Fruit fly (Drosophila melanogaster) whole organism, embryonic: ENCODE results near the gene nol.

ENCODE experiments used
- C15 ChIP-seq: fragments of 200-800 bp; sonication (Bioruptor generic); IDR thresholded peaks from 3 replicates; pipeline ENCODE4 v1.3.6; 2022; ENCODE audit warnings: missing biosample characterization, missing genetic modification characterization
- CG10366 ChIP-seq: fragments of 200-800 bp; sonication (Bioruptor generic); IDR thresholded peaks from 2 replicates; pipeline ENCODE4 v1.3.6; 2022; ENCODE audit warnings: missing biosample characterization, missing genetic modification characterization
- CG11560 ChIP-seq: fragments of 200-800 bp; sonication (Bioruptor generic); IDR thresholded peaks from 3 replicates; pipeline ENCODE4 v1.3.6; 2022; ENCODE audit warnings: missing biosample characterization, missing genetic modification characterization
- CG12744 ChIP-seq: fragments of 200-800 bp; sonication (Bioruptor generic); optimal IDR thresholded peaks from 2 replicates; lab custom pipeline; 2016; ENCODE audit warnings: missing biosample characterization, missing genetic modification characterization
- CG13775 ChIP-seq: fragments of 200-800 bp; sonication (Bioruptor generic); optimal IDR thresholded peaks from 3 replicates; lab custom pipeline; 2017; ENCODE audit warnings: missing biosample characterization, mild to moderate bottlenecking, missing genetic modification characterization
- CG13894 ChIP-seq: fragments of 200-800 bp; sonication (Bioruptor generic); optimal IDR thresholded peaks from 3 replicates; lab custom pipeline; 2018; ENCODE audit warnings: missing biosample characterization, mild to moderate bottlenecking, missing genetic modification characterization, moderate library complexity
- CG14441 ChIP-seq: fragments of 200-800 bp; sonication (Bioruptor generic); IDR thresholded peaks from 2 replicates; pipeline ENCODE4 v1.3.6; 2022; ENCODE audit warnings: missing biosample characterization, missing genetic modification characterization
- CG15073 ChIP-seq: fragments of 200-800 bp; sonication (Bioruptor generic); optimal IDR thresholded peaks from 2 replicates; lab custom pipeline; 2016; ENCODE audit warnings: missing biosample characterization, missing genetic modification characterization
- CG1529 ChIP-seq: fragments of 200-800 bp; sonication (Bioruptor generic); optimal IDR thresholded peaks from 3 replicates; lab custom pipeline; 2018; ENCODE audit warnings: missing biosample characterization, missing genetic modification characterization
- CG30403 ChIP-seq: fragments of 200-800 bp; sonication (Bioruptor generic); optimal IDR thresholded peaks from 3 replicates; lab custom pipeline; 2016; ENCODE audit warnings: missing biosample characterization, missing genetic modification characterization
- CG31441 ChIP-seq: fragments of 200-800 bp; sonication (Bioruptor generic); IDR thresholded peaks from 2 replicates; pipeline ENCODE4 v1.3.6; 2022; ENCODE audit warnings: missing biosample characterization, missing genetic modification characterization
- CG32532 ChIP-seq: fragments of 200-800 bp; sonication (Bioruptor generic); IDR thresholded peaks from 2 replicates; pipeline ENCODE4 v1.3.6; 2022; ENCODE audit warnings: missing biosample characterization, missing genetic modification characterization
- CG34224 ChIP-seq: fragments of 200-800 bp; sonication (Bioruptor generic); IDR thresholded peaks from 3 replicates; pipeline ENCODE4 v1.3.6; 2022; ENCODE audit warnings: missing biosample characterization, missing genetic modification characterization; ENCODE audit not compliant: partially characterized antibody
- CG4730 ChIP-seq: fragments of 200-800 bp; sonication (Bioruptor generic); IDR thresholded peaks from 2 replicates; pipeline ENCODE4 v1.3.6; 2022; ENCODE audit warnings: missing biosample characterization, missing genetic modification characterization
- CG6683 ChIP-seq: fragments of 200-800 bp; sonication (Bioruptor generic); optimal IDR thresholded peaks from 2 replicates; lab custom pipeline; 2017; ENCODE audit warnings: missing biosample characterization, mild to moderate bottlenecking, missing genetic modification characterization, missing genetic modification reagents
- CG9437 ChIP-seq: fragments of 200-800 bp; sonication (Bioruptor generic); optimal IDR thresholded peaks from 2 replicates; lab custom pipeline; 2018; ENCODE audit warnings: missing biosample characterization, mild to moderate bottlenecking, missing genetic modification characterization
- CG9932 ChIP-seq: fragments of 200-800 bp; sonication (Bioruptor generic); IDR thresholded peaks from 2 replicates; pipeline ENCODE4 v1.3.6; 2022; ENCODE audit warnings: missing biosample characterization, missing genetic modification characterization
- Chrac-16 ChIP-seq: fragments of 200-800 bp; sonication (Bioruptor generic); optimal IDR thresholded peaks from 3 replicates; lab custom pipeline; 2016; ENCODE audit warnings: missing biosample characterization, missing genetic modification characterization
- CkIIα-i1 ChIP-seq: fragments of 200-800 bp; sonication (Bioruptor generic); IDR thresholded peaks from 2 replicates; pipeline ENCODE4 v1.3.6; 2022; ENCODE audit warnings: missing biosample characterization, missing genetic modification characterization
- HLHmδ ChIP-seq: fragments of 200-800 bp; sonication (Bioruptor generic); optimal IDR thresholded peaks from 2 replicates; lab custom pipeline; 2018; ENCODE audit warnings: missing biosample characterization, mild to moderate bottlenecking, missing genetic modification characterization, moderate library complexity
- Jarid2 ChIP-seq: fragments of 200-800 bp; sonication (Bioruptor generic); optimal IDR thresholded peaks from 3 replicates; lab custom pipeline; 2017; ENCODE audit warnings: mild to moderate bottlenecking, missing biosample characterization, missing genetic modification reagents, missing genetic modification characterization
- Med ChIP-seq: fragments of 200-800 bp; sonication (Bioruptor generic); peaks from one replicate; lab custom pipeline; 2016; ENCODE audit warnings: missing biosample characterization, missing genetic modification characterization, mild to moderate bottlenecking, inconsistent platforms, moderate library complexity
- PHDP ChIP-seq: fragments of 200-800 bp; sonication (Bioruptor generic); optimal IDR thresholded peaks from 3 replicates; lab custom pipeline; 2018; ENCODE audit warnings: missing biosample characterization, mild to moderate bottlenecking, missing genetic modification characterization, moderate library complexity
- Poxn ChIP-seq: fragments of 200-800 bp; sonication (Bioruptor generic); IDR thresholded peaks from 2 replicates; pipeline ENCODE4 v1.3.6; 2022; ENCODE audit warnings: missing biosample characterization, missing genetic modification characterization
- Rfx ChIP-seq: fragments of 200-800 bp; sonication (Bioruptor generic); IDR thresholded peaks from 2 replicates; pipeline ENCODE4 v1.3.6; 2022; ENCODE audit warnings: missing biosample characterization, missing genetic modification characterization
- Ssrp ChIP-seq: fragments of 200-800 bp; sonication (Bioruptor generic); optimal IDR thresholded peaks from 2 replicates; lab custom pipeline; 2018; ENCODE audit warnings: missing biosample characterization, mild to moderate bottlenecking, missing genetic modification characterization, moderate library complexity
- Tbp ChIP-seq: fragments of >200 bp; optimal IDR thresholded peaks from 2 replicates; lab custom pipeline; 2018; ENCODE audit warnings: missing biosample characterization, missing genetic modification characterization
- Vsx1 ChIP-seq: fragments of 200-800 bp; sonication (Bioruptor generic); optimal IDR thresholded peaks from 2 replicates; lab custom pipeline; 2017; ENCODE audit warnings: missing biosample characterization, mild to moderate bottlenecking, missing genetic modification characterization, missing genetic modification reagents
- Xrp1 ChIP-seq: fragments of 200-800 bp; sonication (Bioruptor generic); IDR thresholded peaks from 2 replicates; pipeline ENCODE4 v1.3.6; 2022; ENCODE audit warnings: missing biosample characterization, missing genetic modification characterization
- abd-A ChIP-seq: fragments of 200-800 bp; sonication (Bioruptor generic); optimal IDR thresholded peaks from 3 replicates; lab custom pipeline; 2019; ENCODE audit warnings: missing biosample characterization, mild to moderate bottlenecking, missing genetic modification characterization, moderate library complexity
- cato ChIP-seq: fragments of 200-800 bp; sonication (Bioruptor generic); optimal IDR thresholded peaks from 2 replicates; lab custom pipeline; 2016; ENCODE audit warnings: missing biosample characterization, missing genetic modification characterization, borderline replicate concordance
- cg ChIP-seq: fragments of 200-800 bp; sonication (Bioruptor generic); optimal IDR thresholded peaks from 3 replicates; lab custom pipeline; 2019; ENCODE audit warnings: missing biosample characterization, mild to moderate bottlenecking, missing genetic modification characterization, moderate library complexity
- esg ChIP-seq: fragments of 200-800 bp; sonication (Bioruptor generic); conservative IDR thresholded peaks from 2 replicates; pipeline ENCODE4 v1.3.6; 2022; ENCODE audit warnings: missing biosample characterization, missing genetic modification characterization
- eyg ChIP-seq: fragments of 200-800 bp; sonication (Bioruptor generic); optimal IDR thresholded peaks from 3 replicates; lab custom pipeline; 2016; ENCODE audit warnings: missing biosample characterization, missing genetic modification characterization
- fru ChIP-seq: fragments of >200 bp; optimal IDR thresholded peaks from 2 replicates; lab custom pipeline; 2017
- gfzf ChIP-seq: fragments of 200-800 bp; sonication (Bioruptor generic); optimal IDR thresholded peaks from 2 replicates; lab custom pipeline; 2016; ENCODE audit warnings: missing biosample characterization, mild to moderate bottlenecking, missing genetic modification characterization, moderate library complexity
- gsb ChIP-seq: fragments of 200-800 bp; sonication (Bioruptor generic); IDR thresholded peaks from 2 replicates; pipeline ENCODE4 v1.3.6; 2022; ENCODE audit warnings: missing biosample characterization, missing genetic modification characterization
- her ChIP-seq: fragments of 200-800 bp; sonication (Bioruptor generic); optimal IDR thresholded peaks from 2 replicates; lab custom pipeline; 2016; ENCODE audit warnings: missing biosample characterization, missing genetic modification characterization
- jigr1 ChIP-seq: fragments of 200-800 bp; sonication (Bioruptor generic); IDR thresholded peaks from 3 replicates; pipeline ENCODE4 v1.3.6; 2022; ENCODE audit warnings: missing biosample characterization, missing genetic modification characterization
- jumu ChIP-seq: fragments of 200-800 bp; sonication (Bioruptor generic); optimal IDR thresholded peaks from 3 replicates; lab custom pipeline; 2016; ENCODE audit warnings: missing biosample characterization, missing genetic modification characterization
- klu ChIP-seq: fragments of 200-800 bp; sonication (Bioruptor generic); IDR thresholded peaks from 2 replicates; pipeline ENCODE4 v1.3.6; 2022; ENCODE audit warnings: missing biosample characterization, missing genetic modification characterization
- lbe ChIP-seq: fragments of 200-800 bp; sonication (Bioruptor generic); optimal IDR thresholded peaks from 2 replicates; lab custom pipeline; 2016; ENCODE audit warnings: missing biosample characterization, mild to moderate bottlenecking, missing genetic modification characterization
- lilli ChIP-seq: fragments of 200-800 bp; sonication (Bioruptor generic); optimal IDR thresholded peaks from 3 replicates; lab custom pipeline; 2016; ENCODE audit warnings: missing biosample characterization, missing genetic modification characterization
- nmo ChIP-seq: fragments of 200-800 bp; sonication (Bioruptor generic); optimal IDR thresholded peaks from 2 replicates; lab custom pipeline; 2018; ENCODE audit warnings: missing biosample characterization, mild to moderate bottlenecking, missing genetic modification characterization, moderate library complexity
- p53 ChIP-seq: fragments of 200-800 bp; sonication (Bioruptor generic); optimal IDR thresholded peaks from 2 replicates; lab custom pipeline; 2016; ENCODE audit warnings: missing biosample characterization, missing genetic modification characterization
- pb ChIP-seq: fragments of 200-800 bp; sonication (Bioruptor generic); optimal IDR thresholded peaks from 3 replicates; lab custom pipeline; 2016; ENCODE audit warnings: missing biosample characterization, missing genetic modification characterization
- phol ChIP-seq: fragments of 200-800 bp; sonication (Bioruptor generic); optimal IDR thresholded peaks from 3 replicates; lab custom pipeline; 2018; ENCODE audit warnings: missing biosample characterization, mild to moderate bottlenecking, missing genetic modification characterization, moderate library complexity
- psq ChIP-seq: fragments of 200-800 bp; sonication (Bioruptor generic); optimal IDR thresholded peaks from 2 replicates; lab custom pipeline; 2017; ENCODE audit warnings: missing biosample characterization, missing genetic modification characterization
- pzg ChIP-seq: fragments of 200-800 bp; sonication (Bioruptor generic); optimal IDR thresholded peaks from 3 replicates; lab custom pipeline; 2018; ENCODE audit warnings: missing biosample characterization, mild to moderate bottlenecking, missing genetic modification characterization, moderate library complexity
- sens ChIP-seq: fragments of 200-800 bp; sonication (Bioruptor generic); peaks from one replicate; lab custom pipeline; 2016; ENCODE audit warnings: missing biosample characterization, missing genetic modification characterization
- usp ChIP-seq: fragments of >200 bp; optimal IDR thresholded peaks from 2 replicates; lab custom pipeline; 2017; ENCODE audit warnings: missing biosample characterization, missing genetic modification characterization
- zf30C ChIP-seq: fragments of 200-800 bp; sonication (Bioruptor generic); optimal IDR thresholded peaks from 3 replicates; lab custom pipeline; 2018; ENCODE audit warnings: missing biosample characterization, mild to moderate bottlenecking, missing genetic modification characterization

nol gene

DNA sequence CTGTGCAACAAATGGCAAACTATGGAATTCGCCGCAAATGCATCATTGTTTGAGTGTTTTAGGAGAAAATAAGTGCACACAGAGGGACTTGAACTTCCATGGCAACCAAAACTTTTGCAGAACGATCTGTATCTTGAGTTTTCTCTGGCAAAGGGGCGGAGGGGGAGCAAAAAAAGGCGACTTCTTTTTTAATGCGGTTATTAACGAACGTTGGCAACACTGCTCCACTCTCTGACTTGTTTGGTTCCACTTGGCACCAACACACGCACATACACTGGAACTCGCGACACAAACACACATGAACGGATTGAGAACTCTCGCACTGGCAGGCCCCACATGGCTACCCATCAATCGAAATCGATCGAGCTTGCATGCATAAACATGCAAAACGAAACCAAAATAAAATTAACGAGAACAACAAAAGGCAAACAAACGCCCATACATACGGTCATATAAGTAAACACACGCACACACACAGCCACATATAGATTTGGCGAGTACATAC, 11.2 kb upstream of the nol start (continued):
- no peak for TF ChIP-seq CG13775 (GFP tag; lab: Kevin White, UChicago)
- no peak for TF ChIP-seq PHDP
- no peak for TF ChIP-seq CG9437 (GFP tag; lab: Kevin White, UChicago)
- 0 out of 2 replicates have a peak, but pooled peaks have one; percentile 10 for TF ChIP-seq CG4730 (GFP tag; lab: Robert Waterston, UW)
- TF ChIP-seq Med (GFP tag; lab: Kevin White, UChicago) = peak; percentile 58
- TF ChIP-seq sens (GFP tag; lab: Kevin White, UChicago) = peak; percentile 14
- TF ChIP-seq klu (GFP tag; lab: Robert Waterston, UW) = no peak
- TF ChIP-seq abd-A (tag; lab: Kevin White, UChicago) = no peak
- peak; percentile 59 for TF ChIP-seq CG9932
- TF ChIP-seq fru = no peak
- TF ChIP-seq Jarid2 = no peak
- no peak for TF ChIP-seq Xrp1 (GFP tag; lab: Robert Waterston, UW)
- no peak for TF ChIP-seq Ssrp (tag; lab: Kevin White, UChicago)
- TF ChIP-seq her (GFP tag; lab: Kevin White, UChicago) = no peak
- TF ChIP-seq lilli (GFP tag; lab: Kevin White, UChicago) = no peak
- TF ChIP-seq CG30403 (GFP tag; lab: Kevin White, UChicago) = no peak
- TF ChIP-seq zf30C = peak; percentile 15
- peak; percentile 63 for TF ChIP-seq Rfx (GFP tag; lab: Robert Waterston, UW)
- TF ChIP-seq lbe = no peak
- TF ChIP-seq jigr1 (GFP tag; lab: Robert Waterston, UW) = no peak
- no peak; the same call in 1 of the 2 replicates for TF ChIP-seq gsb (GFP tag; lab: Robert Waterston, UW)
- TF ChIP-seq eyg (GFP tag; lab: Kevin White, UChicago) = no peak
- TF ChIP-seq CG11560 (tag; lab: Robert Waterston, UW) = no peak
- TF ChIP-seq CkIIα-i1 (GFP tag; lab: Robert Waterston, UW) = no peak
- no peak for TF ChIP-seq jumu (GFP tag; lab: Kevin White, UChicago)
- no peak for TF ChIP-seq CG15073
- no peak for TF ChIP-seq psq (GFP tag; lab: Kevin White, UChicago)
- no peak for TF ChIP-seq Tbp (GFP tag; lab: Kevin White, UChicago)
- TF ChIP-seq phol (tag; lab: Kevin White, UChicago) = no peak
- peak; percentile 93 for TF ChIP-seq p53 (GFP tag; lab: Kevin White, UChicago)
- TF ChIP-seq Vsx1 (GFP tag; lab: Kevin White, UChicago) = no peak
- TF ChIP-seq CG12744 (GFP tag; lab: Kevin White, UChicago) = no peak
- no peak for TF ChIP-seq Poxn
- TF ChIP-seq gfzf = no peak
- no peak for TF ChIP-seq nmo (GFP tag; lab: Kevin White, UChicago)
- no peak for TF ChIP-seq Chrac-16 (GFP tag; lab: Kevin White, UChicago)
- TF ChIP-seq CG13894 (tag; lab: Kevin White, UChicago) = no peak
- TF ChIP-seq CG32532 (GFP tag; lab: Robert Waterston, UW) = peak; percentile 63
- TF ChIP-seq HLHmδ (GFP tag; lab: Kevin White, UChicago) = no peak
- TF ChIP-seq pb (GFP tag; lab: Kevin White, UChicago) = no peak
- TF ChIP-seq pzg (GFP tag; lab: Kevin White, UChicago) = no peak
- TF ChIP-seq usp (GFP tag; lab: Kevin White, UChicago) = no peak
- no peak for TF ChIP-seq cato (GFP tag; lab: Kevin White, UChicago)
- TF ChIP-seq CG10366 (GFP tag; lab: Robert Waterston, UW) = peak; percentile 43; the same call in 1 of the 2 replicates
- TF ChIP-seq cg (GFP tag; lab: Kevin White, UChicago) = no peak
- TF ChIP-seq CG31441 = no peak
- no peak for TF ChIP-seq CG1529 (GFP tag; lab: Kevin White, UChicago)
- TF ChIP-seq esg (GFP tag; lab: Robert Waterston, UW) = no peak
- TF ChIP-seq CG34224 (GFP tag; lab: Robert Waterston, UW) = 0 out of 3 replicates have a peak, but pooled peaks have one; percentile 51
- TF ChIP-seq C15 (GFP tag; lab: Robert Waterston, UW) = no peak
- TF ChIP-seq CG14441 = peak; percentile 54; the same call in 1 of the 2 replicates
- no peak for TF ChIP-seq CG6683
